Worm (Caenorhabditis elegans) whole organism, L4/young adult: ENCODE measurements around the gene sdc-3.
A peak's percentile ranks its signal among the peaks of the same experiment; 100 is the strongest.

Experiments used
- W03F9.2 ChIP-seq: fragments of 150-350 bp; optimal IDR thresholded peaks from 2 replicates; lab custom pipeline; 2014; ENCODE audit warnings: missing biosample characterization, missing genetic modification characterization
- dao-5 ChIP-seq: sonication (generic microtip); optimal IDR thresholded peaks from 2 replicates; lab custom pipeline; 2016; ENCODE audit warnings: missing genotype, missing genetic modification characterization, moderate library complexity, missing compliant biosample characterization
- him-1 ChIP-seq: sonication (generic microtip); optimal IDR thresholded peaks from 2 replicates; lab custom pipeline; 2016; ENCODE audit warnings: missing genotype, missing genetic modification reagents, missing genetic modification characterization, missing compliant biosample characterization

- TF ChIP-seq him-1 (tag; lab: Kevin White, UChicago) (no peak), dao-5 (tag; lab: Kevin White, UChicago) (peak; percentile 19), W03F9.2 (tag; lab: Kevin White, UChicago) (no peak)
Measured at ce11 chrV:15000055-15000704, 47.8 kb downstream of the sdc-3 start, which contains the start of gene rps-16.
